Fruit fly (Drosophila melanogaster) whole organism, wandering third instar larva: ENCODE data around the gene CG15260.

Experiments used
- CG32264 ChIP-seq: fragments of 200-800 bp; sonication (Bioruptor generic); optimal IDR thresholded peaks from 2 replicates; lab custom pipeline; 2016; ENCODE audit warnings: missing biosample characterization, missing genetic modification characterization
- Dfd ChIP-seq: fragments of >200 bp; optimal IDR thresholded peaks from 2 replicates; lab custom pipeline; 2017; ENCODE audit warnings: missing biosample characterization, missing genetic modification characterization
- Hr83 ChIP-seq: fragments of 200-300 bp; sonication (Bioruptor generic); optimal IDR thresholded peaks from 2 replicates; lab custom pipeline; 2016; ENCODE audit warnings: missing biosample characterization, mild to moderate bottlenecking, missing genetic modification characterization, moderate library complexity; ENCODE audit not compliant: poor library complexity, severe bottlenecking
- Sp1 ChIP-seq: fragments of 200-800 bp; sonication (Bioruptor generic); optimal IDR thresholded peaks from 3 replicates; lab custom pipeline; 2019; ENCODE audit warnings: missing biosample characterization, mild to moderate bottlenecking, missing genetic modification characterization, moderate library complexity

Gene CG15260

dm6 chr2L:15243413-15243812 lies 48.6 kb downstream of the CG15260 start:
- TF ChIP-seq Sp1 (no peak), Hr83 (GFP tag; lab: Kevin White, UChicago) (no peak), CG32264 (GFP tag; lab: Kevin White, UChicago) (no peak), Dfd (GFP tag; lab: Kevin White, UChicago) (peak; percentile 83)
